Fruit fly (Drosophila melanogaster) whole organism, embryonic: ENCODE results near the gene CG31548.

Source experiments
- Adf1 ChIP-seq: fragments of 200-800 bp; sonication (Bioruptor generic); IDR thresholded peaks from 2 replicates; pipeline ENCODE4 v1.3.6; 2022; ENCODE audit warnings: missing biosample characterization, missing genetic modification characterization
- BEAF-32 ChIP-seq: fragments of 200-800 bp; sonication (Bioruptor generic); optimal IDR thresholded peaks from 3 replicates; lab custom pipeline; 2017; ENCODE audit warnings: missing biosample characterization, missing genetic modification characterization, mild to moderate bottlenecking, moderate library complexity, missing genetic modification reagents
- Bteb2 ChIP-seq: fragments of 200-800 bp; sonication (Bioruptor generic); optimal IDR thresholded peaks from 2 replicates; lab custom pipeline; 2016; ENCODE audit warnings: missing biosample characterization, missing genetic modification characterization
- CG11456 ChIP-seq: fragments of 200-800 bp; sonication (Bioruptor generic); IDR thresholded peaks from 3 replicates; pipeline ENCODE4 v1.3.6; 2022; ENCODE audit warnings: missing biosample characterization, missing genetic modification characterization
- CG12155 ChIP-seq: fragments of 200-800 bp; sonication (Bioruptor generic); optimal IDR thresholded peaks from 3 replicates; lab custom pipeline; 2016; ENCODE audit warnings: missing biosample characterization, missing genetic modification characterization
- CG13287 ChIP-seq: fragments of 200-800 bp; sonication (Bioruptor generic); IDR thresholded peaks from 2 replicates; pipeline ENCODE4 v1.3.6; 2022; ENCODE audit warnings: missing biosample characterization, missing genetic modification characterization; ENCODE audit not compliant: partially characterized antibody
- CG13894 ChIP-seq: fragments of 200-800 bp; sonication (Bioruptor generic); optimal IDR thresholded peaks from 3 replicates; lab custom pipeline; 2018; ENCODE audit warnings: missing biosample characterization, mild to moderate bottlenecking, missing genetic modification characterization, moderate library complexity
- CG14667 ChIP-seq: fragments of 200-800 bp; sonication (Bioruptor generic); IDR thresholded peaks from 2 replicates; pipeline ENCODE4 v1.3.6; 2022; ENCODE audit warnings: missing biosample characterization, missing genetic modification characterization
- CG17568 ChIP-seq: fragments of 200-800 bp; sonication (Bioruptor generic); optimal IDR thresholded peaks from 2 replicates; lab custom pipeline; 2018; ENCODE audit warnings: missing biosample characterization, mild to moderate bottlenecking, missing genetic modification characterization, moderate library complexity
- CG2202 ChIP-seq: fragments of 200-800 bp; sonication (Bioruptor generic); optimal IDR thresholded peaks from 2 replicates; lab custom pipeline; 2018; ENCODE audit warnings: missing biosample characterization, mild to moderate bottlenecking, missing genetic modification characterization
- CG2678 ChIP-seq: fragments of 200-800 bp; sonication (Bioruptor generic); optimal IDR thresholded peaks from 3 replicates; lab custom pipeline; 2019; ENCODE audit warnings: missing biosample characterization, mild to moderate bottlenecking, missing genetic modification characterization, moderate library complexity
- CG30431 ChIP-seq: fragments of 200-800 bp; sonication (Bioruptor generic); optimal IDR thresholded peaks from 2 replicates; lab custom pipeline; 2017; ENCODE audit warnings: missing biosample characterization, missing genetic modification characterization
- CG31224 ChIP-seq: fragments of 200-800 bp; sonication (Bioruptor generic); IDR thresholded peaks from 2 replicates; pipeline ENCODE4 v1.3.6; 2022; ENCODE audit warnings: missing biosample characterization, missing genetic modification characterization
- CG3163 ChIP-seq: fragments of 200-800 bp; sonication (Bioruptor generic); optimal IDR thresholded peaks from 3 replicates; lab custom pipeline; 2016; ENCODE audit warnings: missing biosample characterization, missing genetic modification characterization
- CG34376 ChIP-seq: fragments of 200-800 bp; sonication (Bioruptor generic); optimal IDR thresholded peaks from 2 replicates; lab custom pipeline; 2018; ENCODE audit warnings: missing biosample characterization, mild to moderate bottlenecking, missing genetic modification characterization
- CG3838 ChIP-seq: fragments of 200-800 bp; sonication (Bioruptor generic); optimal IDR thresholded peaks from 3 replicates; lab custom pipeline; 2016; ENCODE audit warnings: missing biosample characterization, missing genetic modification characterization
- CG3847 ChIP-seq: fragments of 200-800 bp; sonication (Bioruptor generic); IDR thresholded peaks from 2 replicates; pipeline ENCODE4 v1.3.6; 2022; ENCODE audit warnings: missing biosample characterization, missing genetic modification characterization
- CG6654 ChIP-seq: fragments of 200-800 bp; sonication (Bioruptor generic); optimal IDR thresholded peaks from 2 replicates; lab custom pipeline; 2017; ENCODE audit warnings: missing biosample characterization, mild to moderate bottlenecking, missing genetic modification characterization
- CG7928 ChIP-seq: fragments of 200-800 bp; sonication (Bioruptor generic); optimal IDR thresholded peaks from 2 replicates; lab custom pipeline; 2017; ENCODE audit warnings: missing biosample characterization, mild to moderate bottlenecking, missing genetic modification characterization
- CG8924 ChIP-seq: fragments of 200-800 bp; optimal IDR thresholded peaks from 3 replicates; lab custom pipeline; 2019; ENCODE audit warnings: missing biosample characterization, mild to moderate bottlenecking, missing genetic modification characterization, moderate library complexity
- Dip2 ChIP-seq: fragments of 200-800 bp; sonication (Bioruptor generic); IDR thresholded peaks from 2 replicates; pipeline ENCODE4 v1.3.6; 2022; ENCODE audit warnings: missing biosample characterization, missing genetic modification characterization
- E2f2 ChIP-seq: fragments of 200-800 bp; sonication (Bioruptor generic); IDR thresholded peaks from 2 replicates; pipeline ENCODE4 v1.3.6; 2022; ENCODE audit warnings: missing biosample characterization, missing genetic modification characterization
- Fer2 ChIP-seq: fragments of 200-800 bp; sonication (Bioruptor generic); optimal IDR thresholded peaks from 2 replicates; lab custom pipeline; 2018; ENCODE audit warnings: missing biosample characterization, mild to moderate bottlenecking, missing genetic modification characterization, moderate library complexity
- Hr39 ChIP-seq: fragments of >200 bp; optimal IDR thresholded peaks from 2 replicates; lab custom pipeline; 2017
- Lim3 ChIP-seq: fragments of 200-800 bp; sonication (Bioruptor generic); IDR thresholded peaks from 2 replicates; pipeline ENCODE4 v1.3.6; 2022; ENCODE audit warnings: missing biosample characterization, missing genetic modification characterization
- Mes4 ChIP-seq: fragments of 200-800 bp; sonication (Bioruptor generic); optimal IDR thresholded peaks from 2 replicates; lab custom pipeline; 2016; ENCODE audit warnings: missing biosample characterization, missing genetic modification characterization
- Neu2 ChIP-seq: fragments of 200-800 bp; sonication (Bioruptor generic); optimal IDR thresholded peaks from 3 replicates; lab custom pipeline; 2016; ENCODE audit warnings: missing biosample characterization, missing genetic modification characterization, borderline replicate concordance
- Nf-YA ChIP-seq: fragments of 200-800 bp; sonication (Bioruptor generic); IDR thresholded peaks from 2 replicates; pipeline ENCODE4 v1.3.6; 2022; ENCODE audit warnings: missing biosample characterization, missing genetic modification characterization
- Nf-YC ChIP-seq: fragments of 200-800 bp; optimal IDR thresholded peaks from 3 replicates; lab custom pipeline; 2019; ENCODE audit warnings: missing biosample characterization, mild to moderate bottlenecking, missing genetic modification characterization, moderate library complexity
- Scr ChIP-seq: fragments of 200-800 bp; sonication (Bioruptor generic); IDR thresholded peaks from 2 replicates; pipeline ENCODE4 v1.3.6; 2022; ENCODE audit warnings: missing biosample characterization, missing genetic modification characterization; ENCODE audit not compliant: partially characterized antibody
- Sry-δ ChIP-seq: fragments of 200-800 bp; sonication (Bioruptor generic); optimal IDR thresholded peaks from 2 replicates; lab custom pipeline; 2016; ENCODE audit warnings: missing biosample characterization, missing genetic modification characterization
- TFAM ChIP-seq: fragments of 200-800 bp; sonication (Bioruptor generic); optimal IDR thresholded peaks from 2 replicates; lab custom pipeline; 2017; ENCODE audit warnings: missing biosample characterization, missing genetic modification characterization, inconsistent platforms
- YL-1 ChIP-seq: fragments of 200-800 bp; sonication (Bioruptor generic); optimal IDR thresholded peaks from 3 replicates; lab custom pipeline; 2017; ENCODE audit warnings: missing biosample characterization, mild to moderate bottlenecking, missing genetic modification characterization
- aop ChIP-seq: fragments of 200-800 bp; sonication (Bioruptor generic); IDR thresholded peaks from 2 replicates; pipeline ENCODE4 v1.3.6; 2022; ENCODE audit warnings: missing biosample characterization, missing genetic modification characterization
- bbx ChIP-seq: fragments of 200-800 bp; sonication (Bioruptor generic); IDR thresholded peaks from 2 replicates; pipeline ENCODE4 v1.3.6; 2022; ENCODE audit warnings: missing biosample characterization, missing genetic modification characterization; ENCODE audit not compliant: partially characterized antibody
- cato ChIP-seq: fragments of 200-800 bp; sonication (Bioruptor generic); optimal IDR thresholded peaks from 2 replicates; lab custom pipeline; 2016; ENCODE audit warnings: missing biosample characterization, missing genetic modification characterization, borderline replicate concordance
- ci ChIP-seq: fragments of 200-800 bp; sonication (Bioruptor generic); IDR thresholded peaks from 3 replicates; pipeline ENCODE4 v1.3.6; 2022; ENCODE audit warnings: missing biosample characterization, missing genetic modification characterization
- corto ChIP-seq: fragments of 200-800 bp; sonication (Bioruptor generic); optimal IDR thresholded peaks from 2 replicates; lab custom pipeline; 2016; ENCODE audit warnings: missing biosample characterization, mild to moderate bottlenecking, missing genetic modification characterization, moderate library complexity
- cwo ChIP-seq: fragments of 200-800 bp; sonication (Bioruptor generic); optimal IDR thresholded peaks from 3 replicates; lab custom pipeline; 2017; ENCODE audit warnings: missing biosample characterization, missing genetic modification characterization, mild to moderate bottlenecking, moderate library complexity, missing genetic modification reagents
- ewg ChIP-seq: fragments of 200-800 bp; sonication (Bioruptor generic); optimal IDR thresholded peaks from 3 replicates; lab custom pipeline; 2017; ENCODE audit warnings: mild to moderate bottlenecking, missing biosample characterization, missing genetic modification reagents, missing genetic modification characterization
- fru ChIP-seq: fragments of >200 bp; optimal IDR thresholded peaks from 2 replicates; lab custom pipeline; 2017
- gfzf ChIP-seq: fragments of 200-800 bp; sonication (Bioruptor generic); optimal IDR thresholded peaks from 2 replicates; lab custom pipeline; 2016; ENCODE audit warnings: missing biosample characterization, mild to moderate bottlenecking, missing genetic modification characterization, moderate library complexity
- gt ChIP-seq: fragments of 200-800 bp; sonication (Bioruptor generic); IDR thresholded peaks from 2 replicates; pipeline ENCODE4 v1.3.6; 2022; ENCODE audit warnings: missing biosample characterization, missing genetic modification characterization
- hth ChIP-seq: fragments of >200 bp; optimal IDR thresholded peaks from 2 replicates; lab custom pipeline; 2017; ENCODE audit warnings: inconsistent platforms
- lab ChIP-seq: fragments of 200-800 bp; sonication (Bioruptor generic); optimal IDR thresholded peaks from 3 replicates; lab custom pipeline; 2017; ENCODE audit warnings: missing biosample characterization, missing genetic modification characterization, mild to moderate bottlenecking, moderate library complexity, missing genetic modification reagents
- org-1 ChIP-seq: fragments of 200-800 bp; sonication (Bioruptor generic); optimal IDR thresholded peaks from 2 replicates; lab custom pipeline; 2017; ENCODE audit warnings: missing biosample characterization, missing genetic modification characterization
- ranshi ChIP-seq: fragments of 200-800 bp; sonication (Bioruptor generic); IDR thresholded peaks from 2 replicates; pipeline ENCODE4 v1.3.6; 2022; ENCODE audit warnings: missing biosample characterization, missing genetic modification characterization
- rib ChIP-seq: fragments of 200-800 bp; sonication (Bioruptor generic); IDR thresholded peaks from 2 replicates; pipeline ENCODE4 v1.3.6; 2022; ENCODE audit warnings: missing biosample characterization, missing genetic modification characterization
- sob ChIP-seq: fragments of 200-800 bp; sonication (Bioruptor generic); IDR thresholded peaks from 2 replicates; pipeline ENCODE4 v1.3.6; 2022; ENCODE audit warnings: missing biosample characterization, missing genetic modification characterization
- trem ChIP-seq: fragments of 200-800 bp; optimal IDR thresholded peaks from 3 replicates; lab custom pipeline; 2019; ENCODE audit warnings: missing biosample characterization, mild to moderate bottlenecking, missing genetic modification characterization, moderate library complexity
- wor ChIP-seq: fragments of 200-800 bp; sonication (Bioruptor generic); IDR thresholded peaks from 2 replicates; pipeline ENCODE4 v1.3.6; 2022; ENCODE audit warnings: missing biosample characterization, missing genetic modification characterization
- zen2 ChIP-seq: fragments of 200-800 bp; sonication (Bioruptor generic); IDR thresholded peaks from 3 replicates; pipeline ENCODE4 v1.3.6; 2022; ENCODE audit warnings: missing biosample characterization, missing genetic modification characterization; ENCODE audit not compliant: partially characterized antibody

The CG31548 gene

dm6 chr3R:5601044-5601523 is 35.6 kb downstream of the CG31548 start, which contains the start of the genes kra and SecS (continued):
- TF ChIP-seq aop (GFP tag; lab: Robert Waterston, UW) (no peak), CG14667 (no peak), CG13894 (tag; lab: Kevin White, UChicago) (peak; percentile 14), CG8924 (tag; lab: Kevin White, UChicago) (peak; percentile 48), CG17568 (GFP tag; lab: Kevin White, UChicago) (no peak), CG2202 (tag; lab: Kevin White, UChicago) (no peak), org-1 (no peak), cato (GFP tag; lab: Kevin White, UChicago) (peak; percentile 5), gt (GFP tag; lab: Robert Waterston, UW) (no peak), Adf1 (GFP tag; lab: Robert Waterston, UW) (no peak), Bteb2 (GFP tag; lab: Kevin White, UChicago) (peak; percentile 29), wor (GFP tag; lab: Robert Waterston, UW) (no peak), Sry-δ (peak; percentile 62), CG34376 (no peak), CG12155 (peak; percentile 72), YL-1 (GFP tag; lab: Kevin White, UChicago) (peak; percentile 77), gfzf (peak; percentile 95), CG31224 (GFP tag; lab: Robert Waterston, UW) (no peak), BEAF-32 (GFP tag; lab: Kevin White, UChicago) (peak; percentile 59), zen2 (GFP tag; lab: Robert Waterston, UW) (no peak), Hr39 (lab: Kevin White, UChicago) (no peak), Fer2 (tag; lab: Kevin White, UChicago) (peak; percentile 60), Dip2 (GFP tag; lab: Robert Waterston, UW) (no peak), corto (GFP tag; lab: Kevin White, UChicago) (peak; percentile 45), Lim3 (GFP tag; lab: Robert Waterston, UW) (no peak), CG11456 (GFP tag; lab: Robert Waterston, UW) (no peak), cwo (GFP tag; lab: Kevin White, UChicago) (no peak), TFAM (GFP tag; lab: Kevin White, UChicago) (no peak), sob (GFP tag; lab: Robert Waterston, UW) (no peak), CG30431 (GFP tag; lab: Kevin White, UChicago) (no peak), CG3838 (GFP tag; lab: Kevin White, UChicago) (no peak), CG13287 (no peak), Nf-YC (tag; lab: Kevin White, UChicago) (peak; percentile 57), rib (GFP tag; lab: Robert Waterston, UW) (no peak), CG7928 (peak; percentile 35), CG3163 (GFP tag; lab: Kevin White, UChicago) (no peak), Mes4 (GFP tag; lab: Kevin White, UChicago) (no peak), lab (GFP tag; lab: Kevin White, UChicago) (peak; percentile 52), bbx (GFP tag; lab: Robert Waterston, UW) (no peak), trem (peak; percentile 85), hth (lab: Kevin White, UChicago) (no peak), ewg (peak; percentile 67), E2f2 (GFP tag; lab: Robert Waterston, UW) (no peak), fru (lab: Kevin White, UChicago) (no peak), Scr (GFP tag; lab: Robert Waterston, UW) (no peak), CG3847 (no peak), ci (no peak), Nf-YA (no peak), CG2678 (tag; lab: Kevin White, UChicago) (peak; percentile 67), ranshi (GFP tag; lab: Robert Waterston, UW) (no peak), CG6654 (GFP tag; lab: Kevin White, UChicago) (peak; percentile 31), Neu2 (no peak)
